Fruit fly (Drosophila melanogaster): Measurements from ENCODE around the gene CG15403.

- TF ChIP-seq CG8478 (optimal IDR thresholded peaks at IDR 0.05) (no peak), CTCF (optimal IDR thresholded peaks at IDR 0.05) (no peak)
These were observed 38.2 kb upstream of the CG15403 start for dm6 chr2L:3090245-3090644.
